Worm (Caenorhabditis elegans) whole organism, early embryonic: ENCODE data around the gene hnd-1.

Experiments
- B0310.2 ChIP-seq: sonication (generic microtip); optimal IDR thresholded peaks from 2 replicates; lab custom pipeline; 2016; ENCODE audit warnings: mild to moderate bottlenecking, missing genetic modification characterization, missing compliant biosample characterization
- F13C5.2 ChIP-seq: sonication (generic microtip); optimal IDR thresholded peaks from 2 replicates; lab custom pipeline; 2017; ENCODE audit warnings: mild to moderate bottlenecking, missing genetic modification characterization, inconsistent platforms, missing compliant biosample characterization
- aly-1 ChIP-seq: sonication (generic microtip); optimal IDR thresholded peaks from 2 replicates; lab custom pipeline; 2016; ENCODE audit warnings: missing genetic modification characterization, missing compliant biosample characterization
- ama-1 ChIP-seq: fragments of 150-350 bp; optimal IDR thresholded peaks from 2 replicates; lab custom pipeline; 2014
- ceh-13 ChIP-seq: fragments of 200-800 bp; sonication (Bioruptor generic); optimal IDR thresholded peaks from 2 replicates; lab custom pipeline; 2018; ENCODE audit warnings: mild to moderate bottlenecking, missing genetic modification characterization, missing compliant biosample characterization
- ceh-36 ChIP-seq: sonication (generic microtip); optimal IDR thresholded peaks from 2 replicates; lab custom pipeline; 2016; ENCODE audit warnings: missing genetic modification characterization, inconsistent platforms, missing compliant biosample characterization
- ets-7 ChIP-seq: sonication (generic microtip); optimal IDR thresholded peaks from 2 replicates; lab custom pipeline; 2016; ENCODE audit warnings: missing genotype, missing genetic modification characterization, missing compliant biosample characterization
- flt-1 ChIP-seq: fragments of 200-800 bp; sonication (Bioruptor generic); IDR thresholded peaks from 2 replicates; pipeline ENCODE4 v1.3.6; 2022; ENCODE audit warnings: missing genetic modification characterization, missing compliant biosample characterization
- hmbx-1 ChIP-seq: sonication (generic microtip); optimal IDR thresholded peaks from 2 replicates; lab custom pipeline; 2016; ENCODE audit warnings: mild to moderate bottlenecking, missing genetic modification characterization, missing compliant biosample characterization
- hmg-4 ChIP-seq: fragments of 200-800 bp; sonication (Bioruptor generic); optimal IDR thresholded peaks from 2 replicates; lab custom pipeline; 2018; ENCODE audit warnings: mild to moderate bottlenecking, missing genetic modification characterization, missing compliant biosample characterization
- hnd-1 ChIP-seq: sonication (generic microtip); optimal IDR thresholded peaks from 2 replicates; lab custom pipeline; 2016; ENCODE audit warnings: missing genetic modification characterization, missing compliant biosample characterization
- pes-1 ChIP-seq: fragments of 200-800 bp; sonication (Bioruptor generic); IDR thresholded peaks from 2 replicates; pipeline ENCODE4 v1.3.6; 2022; ENCODE audit warnings: missing genetic modification reagents, missing genetic modification characterization, missing compliant biosample characterization
- scrt-1 ChIP-seq: fragments of 200-800 bp; sonication (Bioruptor generic); IDR thresholded peaks from 2 replicates; pipeline ENCODE4 v1.3.6; 2022; ENCODE audit warnings: missing genetic modification characterization, missing compliant biosample characterization
- sea-1 ChIP-seq: fragments of 200-800 bp; sonication (Bioruptor generic); conservative IDR thresholded peaks from 2 replicates; pipeline ENCODE4 v1.3.6; 2022; ENCODE audit warnings: missing genetic modification characterization, missing compliant biosample characterization
- tbx-11 ChIP-seq: fragments of 200-800 bp; sonication (Bioruptor generic); IDR thresholded peaks from 2 replicates; pipeline ENCODE4 v1.3.6; 2022; ENCODE audit warnings: missing genetic modification characterization, missing compliant biosample characterization
- tbx-37 ChIP-seq: fragments of 200-800 bp; sonication (Bioruptor generic); conservative IDR thresholded peaks from 2 replicates; pipeline ENCODE4 v1.3.6; 2022; ENCODE audit warnings: missing genetic modification reagents, missing genetic modification characterization, missing compliant biosample characterization
- tra-4 ChIP-seq: sonication (generic microtip); optimal IDR thresholded peaks from 2 replicates; lab custom pipeline; 2017; ENCODE audit warnings: missing genetic modification characterization, missing compliant biosample characterization

The hnd-1 gene

ce11 chrX:11716463-11716960 lies 32.2 kb downstream of the hnd-1 start, which contains the start of gene C44C10.9:
Gene C44C10.9 (minus strand): TSS chrX:11716513.
- no peak for TF ChIP-seq tbx-11 (GFP tag; lab: Robert Waterston, UW)
- TF ChIP-seq hmbx-1 (tag; lab: Kevin White, UChicago) = no peak
- no peak for TF ChIP-seq ceh-13 (GFP tag; lab: Kevin White, UChicago)
- no peak for TF ChIP-seq sea-1 (GFP tag; lab: Robert Waterston, UW)
- no peak for TF ChIP-seq tra-4 (tag; lab: Kevin White, UChicago)
- TF ChIP-seq flt-1 (GFP tag; lab: Robert Waterston, UW) = no peak
- no peak for TF ChIP-seq ets-7 (tag; lab: Kevin White, UChicago)
- TF ChIP-seq hnd-1 (tag; lab: Kevin White, UChicago) = no peak
- no peak for TF ChIP-seq hmg-4 (GFP tag; lab: Kevin White, UChicago)
- no peak for TF ChIP-seq pes-1 (GFP tag; lab: Robert Waterston, UW)
- TF ChIP-seq aly-1 = no peak

DNA sequence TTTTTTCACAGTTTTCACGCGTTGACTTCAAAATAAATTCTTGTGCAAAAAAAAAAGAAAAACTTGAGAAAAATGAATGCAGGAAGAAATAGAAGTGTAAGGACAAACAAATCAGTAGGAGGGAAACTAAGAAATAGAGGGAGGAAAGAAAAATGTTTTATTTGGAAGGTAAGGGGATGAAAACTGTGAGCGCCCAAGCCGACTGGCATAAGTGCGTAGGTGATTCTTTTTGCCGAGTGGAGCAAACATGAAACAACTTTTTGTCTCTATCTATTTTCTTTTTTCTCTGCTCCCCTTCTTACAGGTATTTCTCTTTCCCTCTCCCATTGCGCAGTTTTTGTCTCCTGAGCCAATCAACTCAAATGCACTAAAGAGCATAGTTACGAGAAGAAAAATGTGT lies 34.4 kb downstream of the hnd-1 start:
- TF ChIP-seq pes-1 (GFP tag; lab: Robert Waterston, UW) (no peak), flt-1 (GFP tag; lab: Robert Waterston, UW) (no peak)

DNA sequence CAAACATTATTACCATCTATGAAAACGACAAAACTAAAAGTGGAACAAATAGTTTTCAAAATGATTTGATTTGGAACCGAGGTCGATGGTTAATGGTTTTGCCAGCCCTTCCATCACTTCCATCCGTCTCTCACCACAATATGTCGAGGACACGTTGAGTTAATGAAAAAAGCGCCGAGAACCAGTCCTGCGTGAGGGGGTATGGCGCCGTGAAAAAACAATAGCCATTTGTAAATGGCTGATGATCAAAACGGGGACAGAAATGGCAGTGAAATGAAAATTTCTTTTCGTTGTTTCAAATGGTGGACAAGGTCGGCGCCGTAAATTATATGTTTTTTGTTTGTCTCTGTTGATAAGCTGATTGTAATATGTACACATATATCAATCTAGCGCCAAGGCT lies 35.7 kb downstream of the hnd-1 start:
- TF ChIP-seq ceh-36 (tag; lab: Kevin White, UChicago) = no peak

- no peak for TF ChIP-seq F13C5.2 (tag; lab: Kevin White, UChicago)
- TF ChIP-seq ama-1 = no peak
- TF ChIP-seq hmg-4 (GFP tag; lab: Kevin White, UChicago) = no peak
- TF ChIP-seq scrt-1 (GFP tag; lab: Robert Waterston, UW) = no peak
- no peak for TF ChIP-seq flt-1 (GFP tag; lab: Robert Waterston, UW)
- no peak for TF ChIP-seq tra-4 (tag; lab: Kevin White, UChicago)
- TF ChIP-seq sea-1 (GFP tag; lab: Robert Waterston, UW) = no peak
Observed at ce11 chrX:11723781-11724201, 39.4 kb downstream of the hnd-1 start, which contains the start of gene D1053.4. Gene D1053.4 (minus strand): TSS chrX:11723800.

DNA sequence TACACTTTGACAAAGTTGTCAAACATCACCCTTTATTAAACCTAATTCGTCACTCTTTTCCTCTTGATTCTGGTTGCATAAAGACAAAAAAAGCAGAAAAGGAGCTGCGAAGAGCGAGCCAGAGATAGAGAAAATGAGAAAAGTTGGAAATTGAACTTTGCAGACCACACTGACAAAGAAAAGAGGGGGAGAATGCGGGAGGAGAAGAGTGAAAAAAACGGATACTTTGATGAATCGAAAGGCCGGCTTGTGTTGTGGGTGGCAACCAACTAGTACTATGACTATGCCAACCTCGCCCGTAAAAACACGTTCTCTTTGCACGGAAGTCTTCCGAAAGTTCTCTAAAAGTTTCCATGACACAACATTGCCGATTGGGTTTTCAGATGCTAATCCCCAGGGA lies 41.3 kb downstream of the hnd-1 start:
- no peak for TF ChIP-seq aly-1
- no peak for TF ChIP-seq ama-1
- TF ChIP-seq hmbx-1 (tag; lab: Kevin White, UChicago) = no peak
- no peak for TF ChIP-seq tra-4 (tag; lab: Kevin White, UChicago)
- no peak for TF ChIP-seq sea-1 (GFP tag; lab: Robert Waterston, UW)
- no peak for TF ChIP-seq F13C5.2 (tag; lab: Kevin White, UChicago)
- no peak for TF ChIP-seq pes-1 (GFP tag; lab: Robert Waterston, UW)
- TF ChIP-seq tbx-11 (GFP tag; lab: Robert Waterston, UW) = no peak
- TF ChIP-seq hnd-1 (tag; lab: Kevin White, UChicago) = no peak

ce11 chrX:11726450-11726849 lies 42.1 kb downstream of the hnd-1 start:
- TF ChIP-seq tbx-11 (GFP tag; lab: Robert Waterston, UW) (no peak), scrt-1 (GFP tag; lab: Robert Waterston, UW) (no peak), aly-1 (no peak), hmg-4 (GFP tag; lab: Kevin White, UChicago) (no peak), B0310.2 (tag; lab: Kevin White, UChicago) (no peak), ama-1 (no peak), F13C5.2 (tag; lab: Kevin White, UChicago) (no peak), sea-1 (GFP tag; lab: Robert Waterston, UW) (no peak)

- TF ChIP-seq hnd-1 (tag; lab: Kevin White, UChicago) = no peak
- TF ChIP-seq pes-1 (GFP tag; lab: Robert Waterston, UW) = no peak
- no peak for TF ChIP-seq hmbx-1 (tag; lab: Kevin White, UChicago)
- no peak for TF ChIP-seq tra-4 (tag; lab: Kevin White, UChicago)
- no peak for TF ChIP-seq scrt-1 (GFP tag; lab: Robert Waterston, UW)
- no peak for TF ChIP-seq aly-1
- no peak for TF ChIP-seq sea-1 (GFP tag; lab: Robert Waterston, UW)
- TF ChIP-seq hmg-4 (GFP tag; lab: Kevin White, UChicago) = no peak
- no peak for TF ChIP-seq tbx-37 (GFP tag; lab: Robert Waterston, UW)
- TF ChIP-seq ama-1 = no peak
Observed at ce11 chrX:11727761-11728160, 43.4 kb downstream of the hnd-1 start, which contains the start of the genes gst-42 and D1053.2. Gene gst-42 (minus strand): TSS chrX:11727936. Gene D1053.2 (plus strand): TSS chrX:11728151.

DNA sequence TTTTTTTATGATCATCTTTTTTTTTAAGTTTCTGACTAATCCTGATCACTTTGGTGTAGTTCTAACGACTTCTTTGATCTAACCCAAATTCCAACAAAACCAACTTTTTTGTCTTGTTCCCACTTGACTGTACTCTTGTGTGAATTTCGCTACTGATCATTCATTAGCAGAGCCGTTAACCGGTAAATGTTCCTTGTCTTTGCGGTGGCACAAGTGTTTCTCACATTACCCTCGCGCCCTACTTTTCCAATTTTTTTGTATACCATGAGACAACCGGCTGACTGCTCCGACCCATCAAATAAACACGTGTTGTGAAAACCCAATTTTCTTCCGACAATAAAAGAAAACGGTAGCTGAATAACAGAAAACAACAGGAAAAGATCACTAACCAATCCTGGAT lies 48.4 kb downstream of the hnd-1 start:
- TF ChIP-seq hmg-4 (GFP tag; lab: Kevin White, UChicago) (no peak), aly-1 (no peak), tra-4 (tag; lab: Kevin White, UChicago) (no peak), F13C5.2 (tag; lab: Kevin White, UChicago) (no peak), flt-1 (GFP tag; lab: Robert Waterston, UW) (no peak), ets-7 (tag; lab: Kevin White, UChicago) (no peak), scrt-1 (GFP tag; lab: Robert Waterston, UW) (no peak), sea-1 (GFP tag; lab: Robert Waterston, UW) (no peak), pes-1 (GFP tag; lab: Robert Waterston, UW) (no peak), ama-1 (no peak), tbx-37 (GFP tag; lab: Robert Waterston, UW) (no peak), hnd-1 (tag; lab: Kevin White, UChicago) (no peak), ceh-13 (GFP tag; lab: Kevin White, UChicago) (no peak), B0310.2 (tag; lab: Kevin White, UChicago) (no peak), ceh-36 (tag; lab: Kevin White, UChicago) (no peak), tbx-11 (GFP tag; lab: Robert Waterston, UW) (no peak), hmbx-1 (tag; lab: Kevin White, UChicago) (no peak)
